Worm (Caenorhabditis elegans) whole organism, young adult: ENCODE results near the gene ttr-8.

ENCODE experiments used
- B0035.1 ChIP-seq: sonication (generic microtip); optimal IDR thresholded peaks from 2 replicates; lab custom pipeline; 2016; ENCODE audit warnings: missing genetic modification characterization, mild to moderate bottlenecking, missing compliant biosample characterization, missing genotype, missing genetic modification reagents
- B0336.3 ChIP-seq: fragments of 200-800 bp; sonication (Bioruptor generic); IDR thresholded peaks from 2 replicates; pipeline ENCODE4 v1.3.6; 2022; ENCODE audit warnings: missing genetic modification characterization, missing compliant biosample characterization
- C06A6.2 ChIP-seq: fragments of 200-800 bp; sonication (Bioruptor generic); conservative IDR thresholded peaks from 2 replicates; pipeline ENCODE4 v1.3.6; 2022; ENCODE audit warnings: missing genetic modification characterization, missing compliant biosample characterization
- C17E4.6 ChIP-seq: fragments of 200-800 bp; sonication (Bioruptor generic); IDR thresholded peaks from 2 replicates; pipeline ENCODE4 v1.3.6; 2022; ENCODE audit warnings: missing genetic modification reagents, missing genetic modification characterization, missing compliant biosample characterization
- F33H1.4 ChIP-seq: fragments of 200-800 bp; sonication (Bioruptor generic); IDR thresholded peaks from 2 replicates; pipeline ENCODE4 v1.3.6; 2022; ENCODE audit warnings: missing genetic modification reagents, missing genetic modification characterization, missing compliant biosample characterization
- F37B4.10 ChIP-seq: fragments of 200-800 bp; sonication (Bioruptor generic); IDR thresholded peaks from 2 replicates; pipeline ENCODE4 v1.3.6; 2022; ENCODE audit warnings: missing genetic modification characterization, missing compliant biosample characterization
- F39B2.1 ChIP-seq: fragments of 200-800 bp; sonication (Bioruptor generic); IDR thresholded peaks from 2 replicates; pipeline ENCODE4 v1.3.6; 2022; ENCODE audit warnings: missing genetic modification reagents, missing genetic modification characterization, missing compliant biosample characterization
- F52B5.7 ChIP-seq: sonication (generic microtip); optimal IDR thresholded peaks from 2 replicates; lab custom pipeline; 2016; ENCODE audit warnings: mild to moderate bottlenecking, missing genetic modification characterization, missing compliant biosample characterization
- Y56A3A.18 ChIP-seq: fragments of 200-800 bp; sonication (Bioruptor generic); IDR thresholded peaks from 2 replicates; pipeline ENCODE4 v1.3.6; 2022; ENCODE audit warnings: missing genetic modification reagents, missing genetic modification characterization, missing compliant biosample characterization
- akir-1 ChIP-seq: fragments of 200-800 bp; sonication (Bioruptor generic); optimal IDR thresholded peaks from 2 replicates; lab custom pipeline; 2018; ENCODE audit warnings: mild to moderate bottlenecking, missing genetic modification characterization, moderate library complexity, missing compliant biosample characterization
- ama-1 ChIP-seq, 3 experiments: fragments of 150-350 bp in 1 of 3; sonication (generic microtip) in 2 of 3; optimal IDR thresholded peaks; 2 replicates each; lab custom pipeline; 2014 to 2018; ENCODE audit warnings: missing biosample characterization in 2 of 3, missing genetic modification characterization in 2 of 3, missing genetic modification reagents in 2 of 3
- aptf-3 ChIP-seq: fragments of 200-800 bp; sonication (Bioruptor generic); IDR thresholded peaks from 2 replicates; pipeline ENCODE4 v1.3.6; 2022; ENCODE audit warnings: missing genetic modification characterization, missing compliant biosample characterization
- attf-5 ChIP-seq: fragments of 200-800 bp; sonication (Bioruptor generic); optimal IDR thresholded peaks from 2 replicates; lab custom pipeline; 2018; ENCODE audit warnings: mild to moderate bottlenecking, missing genetic modification characterization, missing compliant biosample characterization
- bed-2 ChIP-seq: fragments of 200-800 bp; sonication (Bioruptor generic); IDR thresholded peaks from 2 replicates; pipeline ENCODE4 v1.3.6; 2022; ENCODE audit warnings: missing genetic modification reagents, missing genetic modification characterization, missing compliant biosample characterization
- ceh-91 ChIP-seq: fragments of 200-800 bp; sonication (Bioruptor generic); IDR thresholded peaks from 2 replicates; pipeline ENCODE4 v1.3.6; 2022; ENCODE audit warnings: missing genetic modification reagents, missing genetic modification characterization, missing compliant biosample characterization
- efl-1 ChIP-seq: fragments of 150-350 bp; optimal IDR thresholded peaks from 2 replicates; lab custom pipeline; 2014; ENCODE audit warnings: missing biosample characterization, missing genetic modification reagents, missing genetic modification characterization
- egl-18 ChIP-seq: fragments of 200-800 bp; sonication (Bioruptor generic); IDR thresholded peaks from 2 replicates; pipeline ENCODE4 v1.3.6; 2022; ENCODE audit warnings: missing genetic modification reagents, missing genetic modification characterization, missing compliant biosample characterization
- ekl-4 ChIP-seq: fragments of 200-800 bp; sonication (Bioruptor generic); IDR thresholded peaks from 2 replicates; pipeline ENCODE4 v1.3.6; 2022; ENCODE audit warnings: missing genetic modification reagents, missing genetic modification characterization, missing compliant biosample characterization
- ets-4 ChIP-seq: fragments of 200-800 bp; sonication (Bioruptor generic); optimal IDR thresholded peaks from 2 replicates; lab custom pipeline; 2018; ENCODE audit warnings: mild to moderate bottlenecking, missing genetic modification characterization, missing compliant biosample characterization
- hlh-12 ChIP-seq: sonication (generic microtip); optimal IDR thresholded peaks from 2 replicates; lab custom pipeline; 2016; ENCODE audit warnings: missing genetic modification characterization, missing compliant biosample characterization
- hrde-1 ChIP-seq: sonication (generic microtip); optimal IDR thresholded peaks from 2 replicates; lab custom pipeline; 2016; ENCODE audit warnings: missing genetic modification characterization, mild to moderate bottlenecking, missing compliant biosample characterization, moderate library complexity, missing genotype, missing genetic modification reagents, borderline replicate concordance
- let-526 ChIP-seq: fragments of 200-800 bp; sonication (Bioruptor generic); IDR thresholded peaks from 2 replicates; pipeline ENCODE4 v1.3.6; 2022; ENCODE audit warnings: missing genetic modification reagents, missing genetic modification characterization, missing compliant biosample characterization
- madf-10 ChIP-seq: sonication (generic microtip); optimal IDR thresholded peaks from 2 replicates; lab custom pipeline; 2016; ENCODE audit warnings: mild to moderate bottlenecking, missing genetic modification characterization, missing compliant biosample characterization
- madf-6 ChIP-seq: fragments of 200-800 bp; sonication (Bioruptor generic); IDR thresholded peaks from 2 replicates; pipeline ENCODE4 v1.3.6; 2022; ENCODE audit warnings: missing genetic modification reagents, missing genetic modification characterization, missing compliant biosample characterization
- mcd-1 ChIP-seq: fragments of 200-800 bp; sonication (Bioruptor generic); IDR thresholded peaks from 2 replicates; pipeline ENCODE4 v1.3.6; 2022; ENCODE audit warnings: missing genetic modification reagents, missing genetic modification characterization, missing compliant biosample characterization
- mel-28 ChIP-seq: sonication (generic microtip); optimal IDR thresholded peaks from 2 replicates; lab custom pipeline; 2016; ENCODE audit warnings: borderline replicate concordance, mild to moderate bottlenecking, missing genetic modification characterization, missing compliant biosample characterization
- mes-4 ChIP-seq: sonication (generic microtip); optimal IDR thresholded peaks from 2 replicates; lab custom pipeline; 2016; ENCODE audit warnings: missing genotype, missing genetic modification characterization, missing compliant biosample characterization
- nfya-1 ChIP-seq: sonication (generic microtip); optimal IDR thresholded peaks from 2 replicates; lab custom pipeline; 2017; ENCODE audit warnings: antibody characterized with exemption, missing compliant biosample characterization, missing genetic modification characterization, borderline replicate concordance; ENCODE audit not compliant: insufficient read depth
- nhr-179 ChIP-seq: sonication (generic microtip); optimal IDR thresholded peaks from 2 replicates; lab custom pipeline; 2016; ENCODE audit warnings: mild to moderate bottlenecking, missing genetic modification characterization, missing compliant biosample characterization
- nhr-90 ChIP-seq: sonication (generic microtip); optimal IDR thresholded peaks from 2 replicates; lab custom pipeline; 2016; ENCODE audit warnings: missing genotype, mild to moderate bottlenecking, missing genetic modification characterization, missing compliant biosample characterization
- pbrm-1 ChIP-seq: fragments of 200-800 bp; sonication (Bioruptor generic); IDR thresholded peaks from 2 replicates; pipeline ENCODE4 v1.3.6; 2022; ENCODE audit warnings: missing genetic modification reagents, missing genetic modification characterization, missing compliant biosample characterization
- pha-4 ChIP-seq: fragments of 150-350 bp; sonication (generic microtip); optimal IDR thresholded peaks from 2 replicates; lab custom pipeline; 2014; ENCODE audit warnings: missing biosample characterization, missing genetic modification reagents, missing genetic modification characterization
- rcor-1 ChIP-seq: fragments of 200-800 bp; sonication (Bioruptor generic); IDR thresholded peaks from 2 replicates; pipeline ENCODE4 v1.3.6; 2022; ENCODE audit warnings: missing genetic modification reagents, missing genetic modification characterization, missing compliant biosample characterization
- repo-1 ChIP-seq: sonication (generic microtip); optimal IDR thresholded peaks from 2 replicates; lab custom pipeline; 2017; ENCODE audit warnings: mild to moderate bottlenecking, missing genetic modification characterization, missing compliant biosample characterization
- sea-2 ChIP-seq: fragments of 200-800 bp; sonication (Bioruptor generic); IDR thresholded peaks from 2 replicates; pipeline ENCODE4 v1.3.6; 2022; ENCODE audit warnings: missing genetic modification characterization, missing compliant biosample characterization
- snpc-3.4 ChIP-seq: sonication (generic microtip); optimal IDR thresholded peaks from 2 replicates; lab custom pipeline; 2017; ENCODE audit warnings: missing genetic modification characterization, mild to moderate bottlenecking, missing compliant biosample characterization, antibody characterized with exemption, moderate library complexity, missing genotype, missing genetic modification reagents
- sptf-2 ChIP-seq: fragments of 200-800 bp; sonication (Bioruptor generic); optimal IDR thresholded peaks from 2 replicates; lab custom pipeline; 2018; ENCODE audit warnings: mild to moderate bottlenecking, missing genetic modification characterization, missing compliant biosample characterization
- tbp1 ChIP-seq: fragments of 200-800 bp; sonication (Bioruptor generic); optimal IDR thresholded peaks from 2 replicates; lab custom pipeline; 2018; ENCODE audit warnings: mild to moderate bottlenecking, missing genetic modification characterization, missing compliant biosample characterization
- tbx-9 ChIP-seq: sonication (generic microtip); optimal IDR thresholded peaks from 2 replicates; lab custom pipeline; 2016; ENCODE audit warnings: borderline replicate concordance, missing genetic modification characterization, inconsistent platforms, missing compliant biosample characterization
- unc-130 ChIP-seq: sonication (generic microtip); optimal IDR thresholded peaks from 2 replicates; lab custom pipeline; 2016; ENCODE audit warnings: missing genetic modification reagents, missing genetic modification characterization, missing compliant biosample characterization
- unc-62 ChIP-seq: fragments of 150-350 bp; optimal IDR thresholded peaks from 2 replicates; lab custom pipeline; 2014; ENCODE audit warnings: missing biosample characterization, missing genetic modification reagents, missing genetic modification characterization
- xnd-1 ChIP-seq: sonication (generic microtip); optimal IDR thresholded peaks from 2 replicates; lab custom pipeline; 2016; ENCODE audit warnings: missing genotype, missing genetic modification reagents, missing genetic modification characterization, missing compliant biosample characterization
- zfh-2 ChIP-seq: fragments of 200-800 bp; sonication (Bioruptor generic); conservative IDR thresholded peaks from 2 replicates; pipeline ENCODE4 v1.3.6; 2022; ENCODE audit warnings: missing genetic modification reagents, missing genetic modification characterization, missing compliant biosample characterization
- zim-3 ChIP-seq: sonication (generic microtip); optimal IDR thresholded peaks from 2 replicates; lab custom pipeline; 2017; ENCODE audit warnings: mild to moderate bottlenecking, missing genetic modification characterization, moderate library complexity, missing compliant biosample characterization
- ztf-18 ChIP-seq: sonication (generic microtip); optimal IDR thresholded peaks from 2 replicates; lab custom pipeline; 2016; ENCODE audit warnings: missing genotype, mild to moderate bottlenecking, missing genetic modification characterization, missing compliant biosample characterization
- ztf-22 ChIP-seq: fragments of 200-800 bp; sonication (Bioruptor generic); optimal IDR thresholded peaks from 2 replicates; lab custom pipeline; 2018; ENCODE audit warnings: mild to moderate bottlenecking, missing genetic modification characterization, moderate library complexity, missing compliant biosample characterization
- ztf-28 ChIP-seq: fragments of 200-800 bp; sonication (Bioruptor generic); IDR thresholded peaks from 2 replicates; pipeline ENCODE4 v1.3.6; 2022; ENCODE audit warnings: missing genetic modification reagents, missing genetic modification characterization, missing compliant biosample characterization
- ztf-6 ChIP-seq: fragments of 200-800 bp; sonication (Bioruptor generic); IDR thresholded peaks from 2 replicates; pipeline ENCODE4 v1.3.6; 2022; ENCODE audit warnings: missing genetic modification reagents, missing genetic modification characterization, missing compliant biosample characterization

The ttr-8 gene

ce11 chrIII:7520672-7521071 is 44.5 kb downstream of the ttr-8 start, which contains the start of the genes cux-7 and C07H6.2 (continued):
- TF ChIP-seq snpc-3.4 (peak; percentile 48), let-526 (GFP tag; lab: Robert Waterston, UW) (peak; percentile 95), F33H1.4 (GFP tag; lab: Robert Waterston, UW) (peak; percentile 72), B0336.3 (GFP tag; lab: Robert Waterston, UW) (0 out of 2 replicates have a peak, but pooled peaks have one; percentile 45), F39B2.1 (peak; percentile 35; the same call in 1 of the 2 replicates), sptf-2 (GFP tag; lab: Kevin White, UChicago) (no peak), nhr-90 (no peak), bed-2 (GFP tag; lab: Robert Waterston, UW) (peak; percentile 96), zfh-2 (GFP tag; lab: Robert Waterston, UW) (no peak), C06A6.2 (peak; percentile 78; the same call in 1 of the 2 replicates), C17E4.6 (GFP tag; lab: Robert Waterston, UW) (peak; percentile 59; the same call in 1 of the 2 replicates), ztf-6 (GFP tag; lab: Robert Waterston, UW) (peak; percentile 79), F37B4.10 (0 out of 2 replicates have a peak, but pooled peaks have one; percentile 12), mes-4 (tag; lab: Kevin White, UChicago) (peak; percentile 20), F52B5.7 (peak; percentile 50), hrde-1 (tag; lab: Kevin White, UChicago) (peak; percentile 89), tbx-9 (tag; lab: Kevin White, UChicago) (no peak), unc-62 (no peak), B0035.1 (tag; lab: Kevin White, UChicago) (peak; percentile 84), ztf-22 (peak; percentile 29), ztf-28 (GFP tag; lab: Robert Waterston, UW) (peak; percentile 71; the same call in 1 of the 2 replicates), repo-1 (tag; lab: Kevin White, UChicago) (peak; percentile 74), tbp1 (GFP tag; lab: Kevin White, UChicago) (peak; percentile 60), sea-2 (peak; percentile 85), hlh-12 (tag; lab: Kevin White, UChicago) (peak; percentile 39), ceh-91 (GFP tag; lab: Robert Waterston, UW) (peak; percentile 75; the same call in 1 of the 2 replicates), ekl-4 (GFP tag; lab: Robert Waterston, UW) (peak; percentile 93), unc-130 (peak; percentile 97), mcd-1 (peak; percentile 88), ztf-18 (tag; lab: Kevin White, UChicago) (peak; percentile 71), madf-6 (GFP tag; lab: Robert Waterston, UW) (peak; percentile 87), ama-1 (optimal IDR thresholded peaks at IDR 0.05; lab: Kevin White, UChicago) (no peak), ama-1 (GFP tag; optimal IDR thresholded peaks at IDR 0.05; lab: Kevin White, UChicago) (no peak), ets-4 (GFP tag; lab: Kevin White, UChicago) (no peak), efl-1 (GFP tag; lab: Kevin White, UChicago) (peak; percentile 48), xnd-1 (tag; lab: Kevin White, UChicago) (peak; percentile 23), aptf-3 (GFP tag; lab: Robert Waterston, UW) (no peak), madf-10 (peak; percentile 91), zim-3 (peak; percentile 96), akir-1 (peak; percentile 94), attf-5 (GFP tag; lab: Kevin White, UChicago) (peak; percentile 73), Y56A3A.18 (GFP tag; lab: Robert Waterston, UW) (peak; percentile 58; the same call in 1 of the 2 replicates), pha-4 (tag; lab: Kevin White, UChicago) (no peak), rcor-1 (GFP tag; lab: Robert Waterston, UW) (peak; percentile 90), mel-28 (tag; lab: Kevin White, UChicago) (peak; percentile 34), nfya-1 (tag; lab: Kevin White, UChicago) (no peak), pbrm-1 (GFP tag; lab: Robert Waterston, UW) (peak; percentile 86), nhr-179 (tag; lab: Kevin White, UChicago) (no peak), egl-18 (GFP tag; lab: Robert Waterston, UW) (0 out of 2 replicates have a peak, but pooled peaks have one; percentile 76)
